Worm (Caenorhabditis elegans) whole organism, L1 larva: ENCODE data around the gene lbp-4.

ENCODE experiments used
- C16A3.4 ChIP-seq: fragments of 150-350 bp; optimal IDR thresholded peaks from 2 replicates; lab custom pipeline; 2014; ENCODE audit warnings: missing biosample characterization, missing genetic modification characterization
- aha-1 ChIP-seq: fragments of 150-350 bp; optimal IDR thresholded peaks from 2 replicates; lab custom pipeline; 2014; ENCODE audit warnings: missing biosample characterization, missing genetic modification characterization
- aly-2 ChIP-seq: fragments of 150-350 bp; optimal IDR thresholded peaks from 2 replicates; lab custom pipeline; 2014; ENCODE audit warnings: missing biosample characterization, missing genetic modification characterization
- ama-1 ChIP-seq: fragments of 150-350 bp; optimal IDR thresholded peaks from 2 replicates; lab custom pipeline; 2014
- blmp-1 ChIP-seq: fragments of 150-350 bp; optimal IDR thresholded peaks from 2 replicates; lab custom pipeline; 2014; ENCODE audit warnings: missing biosample characterization, missing genetic modification characterization
- ceh-63 ChIP-seq: fragments of 200-800 bp; sonication (Bioruptor generic); optimal IDR thresholded peaks from 2 replicates; lab custom pipeline; 2018; ENCODE audit warnings: mild to moderate bottlenecking, missing genetic modification characterization, missing compliant biosample characterization
- ceh-82 ChIP-seq, 3 experiments: fragments of 150-350 bp in 1 of 3; sonication (generic microtip) in 2 of 3; optimal IDR thresholded peaks; 2 replicates each; lab custom pipeline; 2014 to 2017; ENCODE audit warnings: missing biosample characterization in 3 of 3, missing genetic modification characterization in 3 of 3
- ceh-88 ChIP-seq: fragments of 200-800 bp; sonication (Bioruptor generic); IDR thresholded peaks from 2 replicates; pipeline ENCODE4 v1.3.6; 2022; ENCODE audit warnings: missing genetic modification characterization, missing compliant biosample characterization
- ceh-90 ChIP-seq: sonication (generic microtip); optimal IDR thresholded peaks from 2 replicates; lab custom pipeline; 2016; ENCODE audit warnings: missing genetic modification characterization, missing compliant biosample characterization
- dsc-1 ChIP-seq: sonication (generic microtip); optimal IDR thresholded peaks from 2 replicates; lab custom pipeline; 2016; ENCODE audit warnings: mild to moderate bottlenecking, missing genetic modification characterization, missing compliant biosample characterization
- efl-1 ChIP-seq, 4 experiments: fragments of 150-350 bp; optimal IDR thresholded peaks in 3 of 4; peaks in 1 of 4; 1 replicate in 1 of 4; 2 replicates in 3 of 4; lab custom pipeline; 2014; ENCODE audit warnings: missing biosample characterization in 2 of 4, missing genetic modification characterization in 2 of 4, missing genetic modification reagents in 2 of 4
- elt-3 ChIP-seq, 6 experiments: fragments of 150-350 bp in 1 of 6; sonication (generic microtip); optimal IDR thresholded peaks; 2 replicates each; lab custom pipeline; 2017 to 2018; ENCODE audit warnings: missing biosample characterization in 6 of 6, missing genetic modification characterization in 6 of 6, inconsistent platforms in 1 of 6
- fkh-10 ChIP-seq: sonication (generic microtip); optimal IDR thresholded peaks from 2 replicates; lab custom pipeline; 2017; ENCODE audit warnings: missing biosample characterization, missing genetic modification reagents, missing genetic modification characterization
- hlh-4 ChIP-seq: sonication (generic microtip); optimal IDR thresholded peaks from 2 replicates; lab custom pipeline; 2016; ENCODE audit warnings: mild to moderate bottlenecking, missing genetic modification characterization, missing compliant biosample characterization
- irx-1 ChIP-seq: sonication (generic microtip); optimal IDR thresholded peaks from 2 replicates; lab custom pipeline; 2016; ENCODE audit warnings: missing genetic modification characterization, missing compliant biosample characterization
- isw-1 ChIP-seq: fragments of 200-800 bp; sonication (Bioruptor generic); IDR thresholded peaks from 2 replicates; pipeline ENCODE4 v1.3.6; 2022; ENCODE audit warnings: missing genetic modification characterization, missing compliant biosample characterization
- lin-13 ChIP-seq: fragments of 150-350 bp; optimal IDR thresholded peaks from 2 replicates; lab custom pipeline; 2014; ENCODE audit warnings: missing biosample characterization, missing genetic modification reagents, missing genetic modification characterization
- lin-14 ChIP-seq: fragments of 200-800 bp; sonication (Bioruptor generic); optimal IDR thresholded peaks from 2 replicates; lab custom pipeline; 2018; ENCODE audit warnings: mild to moderate bottlenecking, missing genetic modification characterization, moderate library complexity, missing compliant biosample characterization
- lin-35 ChIP-seq, 2 experiments: fragments of 150-350 bp; optimal IDR thresholded peaks; 2 replicates each; lab custom pipeline; 2014; ENCODE audit warnings: missing biosample characterization in 2 of 2, missing genetic modification characterization in 2 of 2, missing genetic modification reagents in 2 of 2
- lir-3 ChIP-seq: sonication (generic microtip); optimal IDR thresholded peaks from 2 replicates; lab custom pipeline; 2016; ENCODE audit warnings: mild to moderate bottlenecking, missing genetic modification characterization, moderate library complexity, missing compliant biosample characterization; ENCODE audit not compliant: poor library complexity
- lsy-2 ChIP-seq, 2 experiments: fragments of 150-350 bp; optimal IDR thresholded peaks; 2 replicates each; lab custom pipeline; 2014; ENCODE audit warnings: missing biosample characterization in 2 of 2, missing genetic modification characterization in 2 of 2
- mep-1 ChIP-seq: fragments of 150-350 bp; optimal IDR thresholded peaks from 2 replicates; lab custom pipeline; 2014; ENCODE audit warnings: missing biosample characterization, missing genetic modification characterization
- nhr-12 ChIP-seq: sonication (generic microtip); optimal IDR thresholded peaks from 2 replicates; lab custom pipeline; 2017; ENCODE audit warnings: missing biosample characterization, missing genetic modification characterization
- nhr-28 ChIP-seq: fragments of 150-350 bp; optimal IDR thresholded peaks from 2 replicates; lab custom pipeline; 2014; ENCODE audit warnings: missing biosample characterization, missing genetic modification characterization
- nhr-77 ChIP-seq: fragments of 150-350 bp; optimal IDR thresholded peaks from 2 replicates; lab custom pipeline; 2014; ENCODE audit warnings: missing biosample characterization, missing genetic modification characterization
- nhr-85 ChIP-seq: sonication (generic microtip); peaks from one replicate; lab custom pipeline; 2016; ENCODE audit warnings: missing genetic modification characterization, inconsistent platforms, missing compliant biosample characterization
- nhr-90 ChIP-seq: sonication (generic microtip); optimal IDR thresholded peaks from 2 replicates; lab custom pipeline; 2016; ENCODE audit warnings: mild to moderate bottlenecking, missing genetic modification characterization, missing compliant biosample characterization; ENCODE audit not compliant: poor library complexity
- pag-3 ChIP-seq: sonication (generic microtip); optimal IDR thresholded peaks from 2 replicates; lab custom pipeline; 2017; ENCODE audit warnings: missing genetic modification characterization, mild to moderate bottlenecking, missing compliant biosample characterization, antibody characterized with exemption, borderline replicate concordance; ENCODE audit not compliant: insufficient read depth
- skn-1 ChIP-seq: fragments of 150-350 bp; optimal IDR thresholded peaks from 2 replicates; lab custom pipeline; 2014; ENCODE audit warnings: missing biosample characterization, missing genetic modification characterization
- snu-23 ChIP-seq: sonication (generic microtip); optimal IDR thresholded peaks from 2 replicates; lab custom pipeline; 2016; ENCODE audit warnings: missing genetic modification characterization, missing compliant biosample characterization
- sox-4 ChIP-seq: sonication (generic microtip); optimal IDR thresholded peaks from 2 replicates; lab custom pipeline; 2016; ENCODE audit warnings: missing genetic modification characterization, missing compliant biosample characterization
- tbx-2 ChIP-seq: sonication (generic microtip); optimal IDR thresholded peaks from 2 replicates; lab custom pipeline; 2016; ENCODE audit warnings: missing genetic modification characterization, missing compliant biosample characterization
- unc-130 ChIP-seq: fragments of 150-350 bp; optimal IDR thresholded peaks from 2 replicates; lab custom pipeline; 2017; ENCODE audit warnings: missing biosample characterization, missing genetic modification characterization, inconsistent platforms
- unc-86 ChIP-seq: sonication (generic microtip); optimal IDR thresholded peaks from 2 replicates; lab custom pipeline; 2016; ENCODE audit warnings: missing genetic modification characterization, missing compliant biosample characterization
- vab-15 ChIP-seq: sonication (generic microtip); optimal IDR thresholded peaks from 2 replicates; lab custom pipeline; 2017; ENCODE audit warnings: missing genotype, mild to moderate bottlenecking, missing genetic modification characterization, missing compliant biosample characterization
- xbp-1 ChIP-seq: sonication (generic microtip); optimal IDR thresholded peaks from 2 replicates; lab custom pipeline; 2016; ENCODE audit warnings: missing genetic modification characterization, missing compliant biosample characterization

Gene lbp-4

DNA sequence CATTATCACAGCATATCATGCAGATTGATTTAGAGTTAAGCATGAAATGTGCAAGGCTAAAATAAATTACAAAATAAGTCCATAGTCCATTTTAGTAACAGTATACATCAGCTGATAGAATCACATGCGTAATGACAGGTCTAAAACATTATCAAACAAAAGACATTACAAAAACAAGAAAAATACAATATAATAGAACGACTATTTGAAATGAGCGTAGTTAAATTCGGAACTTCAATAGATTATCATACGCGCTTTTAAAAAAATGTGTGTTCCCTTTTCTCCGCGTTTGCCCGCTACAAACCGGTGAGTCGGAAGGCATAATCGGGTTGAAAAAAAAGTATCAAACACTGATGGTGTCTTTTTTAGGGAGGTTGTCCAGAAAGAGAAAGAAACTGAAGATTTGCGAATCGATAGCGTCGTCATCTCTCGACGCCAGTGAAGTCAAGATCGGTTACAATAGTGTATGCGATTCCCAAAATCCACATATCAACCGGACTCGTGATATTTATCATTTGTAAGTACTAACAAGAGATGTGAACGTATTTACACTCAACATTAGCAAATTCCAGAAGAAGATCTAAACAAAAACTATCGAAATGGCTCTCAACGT lies 35.1 kb downstream of the lbp-4 start, which contains the start of gene C37C3.2:
TSS of gene C37C3.2 (plus strand) at position 563 of the 613 bp plus-strand sequence.
- no peak for TF ChIP-seq unc-86 (tag; lab: Kevin White, UChicago)
- TF ChIP-seq nhr-85 (tag; lab: Kevin White, UChicago): peak; percentile 39
- TF ChIP-seq lin-35 (GFP tag; optimal IDR thresholded peaks at IDR 0.05; lab: Kevin White, UChicago): peak in 1 of 2 experiments; percentile 38

DNA sequence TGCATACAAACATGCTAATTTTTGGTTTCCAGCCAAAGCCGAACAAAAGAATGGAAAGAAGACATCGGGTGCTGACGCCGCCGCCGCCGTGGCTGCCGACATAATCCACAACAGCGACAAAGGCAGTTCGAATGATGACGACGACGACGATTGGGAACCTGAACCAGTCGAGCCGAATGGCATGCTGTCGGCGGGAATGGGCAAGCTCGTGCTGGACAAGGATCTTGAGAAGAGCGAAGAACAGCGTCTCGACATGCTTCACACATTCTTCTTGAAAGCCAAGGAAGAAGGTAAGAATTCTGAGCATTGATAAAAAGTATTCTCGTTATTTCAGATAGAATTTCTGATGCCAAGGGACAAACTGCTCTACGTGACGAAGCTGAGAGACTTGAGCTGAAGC lies 36.3 kb downstream of the lbp-4 start:
- TF ChIP-seq fkh-10 (GFP tag; lab: Kevin White, UChicago): no peak
- no peak for TF ChIP-seq hlh-4 (tag; lab: Kevin White, UChicago)
- no peak for TF ChIP-seq efl-1 (optimal IDR thresholded peaks at IDR 0.05; lab: Kevin White, UChicago)
- TF ChIP-seq efl-1 (GFP tag; optimal IDR thresholded peaks at IDR 0.05 in 1 of 2; lab: Kevin White, UChicago): peak in 1 of 2 experiments; percentile 63

DNA sequence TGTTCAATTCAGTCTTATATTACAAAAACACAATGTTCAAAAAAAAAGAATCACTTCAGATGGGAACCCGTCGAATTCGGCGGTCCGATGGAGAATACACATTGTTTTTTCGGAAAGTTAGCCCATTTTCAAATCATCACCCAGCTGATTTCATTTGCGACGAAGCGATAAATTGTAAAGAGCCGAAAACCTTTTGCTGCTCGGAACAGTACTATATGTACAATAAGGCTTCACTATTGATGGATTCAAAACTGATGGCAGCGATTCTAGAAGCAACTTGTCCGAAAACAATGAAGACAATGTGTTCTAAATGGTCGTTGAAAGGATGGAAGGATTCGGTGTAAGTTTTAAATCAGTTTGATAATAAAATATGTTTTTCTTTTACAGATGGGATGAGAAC lies 37.6 kb downstream of the lbp-4 start, which contains the start of gene C37C3.1:
TSS of gene C37C3.1 (plus strand) at position 33 of the 400 bp plus-strand sequence.
- peak in 1 of 2 experiments; percentile 13 for TF ChIP-seq efl-1 (optimal IDR thresholded peaks at IDR 0.05; lab: Kevin White, UChicago)
- TF ChIP-seq efl-1 (GFP tag; optimal IDR thresholded peaks at IDR 0.05 in 1 of 2; lab: Kevin White, UChicago): no peak
- TF ChIP-seq nhr-77: no peak
- TF ChIP-seq aly-2 (tag; lab: Kevin White, UChicago): no peak
- no peak for TF ChIP-seq irx-1 (tag; lab: Kevin White, UChicago)
- TF ChIP-seq aha-1 (tag; lab: Kevin White, UChicago): no peak
- TF ChIP-seq lsy-2 (tag; optimal IDR thresholded peaks at IDR 0.05; lab: Kevin White, UChicago): peak in 1 of 2 experiments; percentile 26
- peak; percentile 47 for TF ChIP-seq ama-1 (lab: Kevin White, UChicago)
- no peak for TF ChIP-seq pag-3 (tag; lab: Kevin White, UChicago)
- no peak for TF ChIP-seq nhr-90
- no peak for TF ChIP-seq vab-15 (tag; lab: Kevin White, UChicago)

DNA sequence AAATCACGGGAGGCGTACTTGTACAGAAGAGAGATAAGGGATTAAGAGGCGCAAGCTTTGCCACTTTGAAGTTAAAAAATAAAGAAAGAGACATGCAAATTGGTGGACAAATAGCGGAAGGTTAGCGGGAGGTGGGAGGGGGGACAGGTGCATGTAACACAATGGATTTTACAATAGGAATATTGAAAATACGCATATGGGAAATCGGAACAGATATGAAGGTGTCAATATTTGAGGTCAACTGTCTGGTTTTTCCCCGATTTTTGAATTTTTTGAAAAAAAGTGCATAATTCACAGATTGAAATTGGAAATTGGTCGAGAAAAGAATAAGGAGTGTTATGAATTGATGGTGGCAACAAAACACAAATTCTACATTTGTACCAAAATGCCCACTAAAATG lies 41.4 kb downstream of the lbp-4 start, which contains the start of gene C37C3.17:
TSS of gene C37C3.17 (minus strand) at position 101 of the 400 bp plus-strand sequence.
- TF ChIP-seq nhr-85 (tag; lab: Kevin White, UChicago): no peak
- no peak for TF ChIP-seq xbp-1 (tag; lab: Kevin White, UChicago)
- no peak for TF ChIP-seq ceh-88
- TF ChIP-seq unc-130 (tag; lab: Kevin White, UChicago): no peak
- TF ChIP-seq ceh-63 (GFP tag; lab: Kevin White, UChicago): no peak
- TF ChIP-seq efl-1 (optimal IDR thresholded peaks at IDR 0.05; lab: Kevin White, UChicago): no peak
- no peak for TF ChIP-seq efl-1 (GFP tag; optimal IDR thresholded peaks at IDR 0.05 in 1 of 2; lab: Kevin White, UChicago)
- no peak for TF ChIP-seq ceh-82 (tag; optimal IDR thresholded peaks at IDR 0.05; lab: Kevin White, UChicago)

DNA sequence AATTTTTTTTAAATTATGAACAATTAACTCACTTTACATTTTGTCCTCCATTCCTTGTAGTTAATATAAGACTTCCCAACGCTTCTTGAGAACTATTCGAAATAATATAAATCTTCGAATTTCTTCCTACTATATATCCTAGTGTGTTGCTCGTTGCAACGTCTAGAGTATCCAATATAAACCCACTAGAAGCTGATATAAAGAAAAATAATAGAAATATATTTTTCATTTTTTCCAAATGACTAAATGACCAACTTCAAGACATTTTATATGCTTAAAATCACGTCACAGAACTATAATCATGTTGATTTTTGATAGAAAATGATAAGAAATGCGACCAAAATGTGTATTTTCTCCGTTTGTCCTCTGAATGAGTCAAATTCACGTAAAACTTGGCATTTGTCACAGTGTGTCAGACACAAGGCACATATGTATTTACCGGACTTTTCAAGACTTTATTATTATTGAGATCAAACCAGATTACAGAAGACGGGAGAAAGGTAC lies 42.7 kb downstream of the lbp-4 start, which contains the start of gene C37C3.10:
TSS of gene C37C3.10 (minus strand) at position 51 of the 504 bp plus-strand sequence.
- TF ChIP-seq ceh-90 (no peak), blmp-1 (tag; lab: Kevin White, UChicago) (no peak), skn-1 (tag; lab: Kevin White, UChicago) (no peak), nhr-12 (tag; lab: Kevin White, UChicago) (no peak), isw-1 (GFP tag; lab: Robert Waterston, UW) (no peak), lir-3 (tag; lab: Kevin White, UChicago) (no peak), nhr-85 (tag; lab: Kevin White, UChicago) (no peak), lin-13 (GFP tag; lab: Kevin White, UChicago) (no peak), tbx-2 (tag; lab: Kevin White, UChicago) (no peak), sox-4 (no peak), elt-3 (tag; optimal IDR thresholded peaks at IDR 0.05; lab: Kevin White, UChicago) (no peak), fkh-10 (GFP tag; lab: Kevin White, UChicago) (no peak), aha-1 (tag; lab: Kevin White, UChicago) (no peak), dsc-1 (no peak), C16A3.4 (tag; lab: Kevin White, UChicago) (no peak), snu-23 (GFP tag; lab: Kevin White, UChicago) (no peak), mep-1 (tag; lab: Kevin White, UChicago) (no peak), nhr-28 (tag; lab: Kevin White, UChicago) (no peak), lin-14 (GFP tag; lab: Kevin White, UChicago) (no peak)
